Worm (Caenorhabditis elegans) whole organism, young adult: ENCODE data around the gene mac-1.

Experiments used
- F10E7.11 ChIP-seq: sonication (generic microtip); optimal IDR thresholded peaks from 2 replicates; lab custom pipeline; 2017; ENCODE audit warnings: mild to moderate bottlenecking, missing genetic modification characterization, moderate library complexity, missing compliant biosample characterization
- F39B2.1 ChIP-seq: fragments of 200-800 bp; sonication (Bioruptor generic); IDR thresholded peaks from 2 replicates; pipeline ENCODE4 v1.3.6; 2022; ENCODE audit warnings: missing genetic modification reagents, missing genetic modification characterization, missing compliant biosample characterization
- ama-1 ChIP-seq, 3 experiments: fragments of 150-350 bp in 1 of 3; sonication (generic microtip) in 2 of 3; optimal IDR thresholded peaks; 2 replicates each; lab custom pipeline; 2014 to 2018; ENCODE audit warnings: missing biosample characterization in 2 of 3, missing genetic modification characterization in 2 of 3, missing genetic modification reagents in 2 of 3
- bed-1 ChIP-seq: fragments of 200-800 bp; sonication (Bioruptor generic); IDR thresholded peaks from 2 replicates; pipeline ENCODE4 v1.3.6; 2022; ENCODE audit warnings: missing genetic modification reagents, missing genetic modification characterization, missing compliant biosample characterization
- lin-40 ChIP-seq: sonication (generic microtip); optimal IDR thresholded peaks from 2 replicates; lab custom pipeline; 2016; ENCODE audit warnings: missing genetic modification characterization, mild to moderate bottlenecking, missing compliant biosample characterization, missing genotype, missing genetic modification reagents
- mcd-1 ChIP-seq: fragments of 200-800 bp; sonication (Bioruptor generic); IDR thresholded peaks from 2 replicates; pipeline ENCODE4 v1.3.6; 2022; ENCODE audit warnings: missing genetic modification reagents, missing genetic modification characterization, missing compliant biosample characterization
- nhr-27 ChIP-seq: fragments of 200-800 bp; sonication (Bioruptor generic); optimal IDR thresholded peaks from 2 replicates; lab custom pipeline; 2018; ENCODE audit warnings: mild to moderate bottlenecking, missing genetic modification characterization, moderate library complexity, missing compliant biosample characterization
- nhr-80 ChIP-seq: sonication (generic microtip); optimal IDR thresholded peaks from 2 replicates; lab custom pipeline; 2016; ENCODE audit warnings: missing genetic modification characterization, missing compliant biosample characterization
- ztf-28 ChIP-seq: fragments of 200-800 bp; sonication (Bioruptor generic); IDR thresholded peaks from 2 replicates; pipeline ENCODE4 v1.3.6; 2022; ENCODE audit warnings: missing genetic modification reagents, missing genetic modification characterization, missing compliant biosample characterization

DNA sequence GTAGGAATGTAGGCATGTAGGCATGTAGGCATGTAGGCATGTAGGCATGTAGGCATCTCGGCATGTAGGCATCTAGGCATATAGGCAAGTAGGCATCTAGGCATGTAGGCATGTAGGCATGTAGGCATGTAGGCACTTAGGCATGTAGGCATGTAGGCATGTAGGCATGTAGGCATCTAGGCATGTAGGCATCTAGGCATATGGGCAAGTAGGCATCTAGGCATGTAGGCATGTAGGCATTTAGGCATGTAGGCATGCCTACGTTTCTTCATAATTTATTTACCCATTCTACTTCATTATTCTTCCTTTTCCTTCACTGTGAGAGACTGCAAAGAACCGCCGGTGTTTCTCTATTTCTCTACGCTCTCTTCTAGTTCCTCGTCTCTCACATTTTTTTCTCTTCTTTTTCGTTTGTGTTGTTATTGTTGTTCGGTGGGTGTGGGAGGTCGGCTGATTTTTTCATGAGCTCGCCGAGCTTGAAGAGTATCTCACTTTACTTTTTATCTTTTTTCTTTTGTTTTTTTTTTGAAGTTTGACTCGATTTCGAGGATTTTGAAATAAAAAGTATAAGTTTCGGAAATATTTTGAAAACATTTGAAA lies 16.3 kb downstream of the mac-1 start:
- no peak for TF ChIP-seq nhr-80 (tag; lab: Kevin White, UChicago)
- no peak for TF ChIP-seq lin-40 (tag; lab: Kevin White, UChicago)
- TF ChIP-seq ama-1 (optimal IDR thresholded peaks at IDR 0.05; lab: Kevin White, UChicago): no peak
- TF ChIP-seq ama-1 (GFP tag; optimal IDR thresholded peaks at IDR 0.05; lab: Kevin White, UChicago): no peak
- no peak for TF ChIP-seq nhr-27
- no peak for TF ChIP-seq F10E7.11 (tag; lab: Kevin White, UChicago)
- TF ChIP-seq bed-1 (GFP tag; lab: Robert Waterston, UW): no peak
- TF ChIP-seq F39B2.1 (GFP tag; lab: Robert Waterston, UW): no peak
- TF ChIP-seq ztf-28 (GFP tag; lab: Robert Waterston, UW): no peak
- TF ChIP-seq mcd-1 (GFP tag; lab: Robert Waterston, UW): no peak
